Worm (Caenorhabditis elegans): ENCODE data around the gene C54E10.10.

Gene C54E10.10

ce11 chrV:18806409-18806808 lies 3.2 kb upstream of the C54E10.10 start, which contains the start of gene sri-10:
TSS of gene sri-10 (minus strand) at chrV:18806509.
- no peak for TF ChIP-seq Y105C5A.15 (GFP tag; IDR thresholded peaks at IDR 0.05)
- TF ChIP-seq duxl-1 (tag; optimal IDR thresholded peaks at IDR 0.05; ENCODE audit: poor library complexity) = no peak
- no peak for TF ChIP-seq fos-1 (tag; optimal IDR thresholded peaks at IDR 0.05)
- TF ChIP-seq nhr-48 (tag; optimal IDR thresholded peaks at IDR 0.05) = no peak
- no peak for TF ChIP-seq gei-8 (GFP tag; optimal IDR thresholded peaks at IDR 0.05)
- no peak for TF ChIP-seq tra-1 (GFP tag; IDR thresholded peaks at IDR 0.05)
- TF ChIP-seq mdl-1 (tag; optimal IDR thresholded peaks at IDR 0.05) = no peak
- TF ChIP-seq dmd-8 (GFP tag; IDR thresholded peaks at IDR 0.05) = no peak
- no peak for TF ChIP-seq ceh-20 (GFP tag; IDR thresholded peaks at IDR 0.05)
- no peak for TF ChIP-seq lin-29 (GFP tag; IDR thresholded peaks at IDR 0.05)
- no peak for TF ChIP-seq mdt-29 (GFP tag; IDR thresholded peaks at IDR 0.05)
- TF ChIP-seq R02D3.7 (tag; optimal IDR thresholded peaks at IDR 0.05) = no peak
- no peak for TF ChIP-seq pha-4 (GFP tag; IDR thresholded peaks at IDR 0.05)
- TF ChIP-seq pha-4 (tag; optimal IDR thresholded peaks at IDR 0.05) = no peak
- TF ChIP-seq php-3 (GFP tag; IDR thresholded peaks at IDR 0.05) = no peak
- TF ChIP-seq snpc-4 (tag; optimal IDR thresholded peaks at IDR 0.05) = no peak

DNA sequence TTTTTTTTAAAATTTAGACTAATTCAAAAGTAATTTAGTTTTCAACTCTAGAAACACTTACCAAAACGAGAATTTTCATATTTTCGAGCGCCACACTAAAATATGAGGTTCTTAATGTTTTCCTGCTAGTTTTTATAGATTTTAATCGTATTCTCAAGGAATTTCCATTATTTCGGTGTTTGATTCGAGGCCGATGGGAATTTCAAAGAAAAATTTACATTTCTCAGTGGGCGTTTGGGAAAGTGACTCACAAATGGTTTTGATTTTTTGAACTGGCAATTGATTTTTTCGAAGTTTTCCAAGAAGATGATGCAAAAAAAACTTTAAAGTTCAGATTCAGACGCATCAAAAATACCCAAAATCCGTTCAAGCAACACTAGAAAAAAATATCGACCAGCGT lies 1.1 kb downstream of the C54E10.10 start, which contains the start of gene C54E10.11:
TSS of gene C54E10.11 (minus strand) at position 101 of the 400 bp plus-strand sequence.
- TF ChIP-seq madf-9 (GFP tag; conservative IDR thresholded peaks at IDR 0.05) (no peak), spr-1 (tag; optimal IDR thresholded peaks at IDR 0.05) (no peak), lin-1 (GFP tag; IDR thresholded peaks at IDR 0.05) (no peak), zag-1 (tag; optimal IDR thresholded peaks at IDR 0.05) (no peak), aly-2 (tag; optimal IDR thresholded peaks at IDR 0.05) (no peak), gei-8 (GFP tag; optimal IDR thresholded peaks at IDR 0.05) (no peak), mdl-1 (tag; optimal IDR thresholded peaks at IDR 0.05) (no peak), D1046.2 (GFP tag; IDR thresholded peaks at IDR 0.05) (no peak), lir-3 (tag; optimal IDR thresholded peaks at IDR 0.05) (no peak), T20F7.1 (GFP tag; optimal IDR thresholded peaks at IDR 0.05) (no peak), rbr-2 (tag; optimal IDR thresholded peaks at IDR 0.05) (no peak), fos-1 (tag; optimal IDR thresholded peaks at IDR 0.05) (no peak), mxl-2 (GFP tag; conservative IDR thresholded peaks at IDR 0.05) (no peak), nhr-111 (GFP tag; optimal IDR thresholded peaks at IDR 0.05) (no peak)

ce11 chrV:18800811-18801210 lies 2.3 kb downstream of the C54E10.10 start, which contains the start of gene nhr-170:
TSS of gene nhr-170 (minus strand) at chrV:18800826.
- TF ChIP-seq mdt-29 (GFP tag; IDR thresholded peaks at IDR 0.05) (no peak), nhr-237 (tag; optimal IDR thresholded peaks at IDR 0.05) (no peak), zfp-3 (GFP tag; conservative IDR thresholded peaks at IDR 0.05) (no peak), Y105C5A.15 (GFP tag; IDR thresholded peaks at IDR 0.05) (no peak), aha-1 (tag) (peak; percentile 21), hlh-30 (tag; optimal IDR thresholded peaks at IDR 0.05; ENCODE audit: insufficient read depth) (peak; percentile 50), daf-16 (GFP tag; optimal IDR thresholded peaks at IDR 0.05) (no peak), daf-16 (tag; optimal IDR thresholded peaks at IDR 0.05) (peak; percentile 24)

DNA sequence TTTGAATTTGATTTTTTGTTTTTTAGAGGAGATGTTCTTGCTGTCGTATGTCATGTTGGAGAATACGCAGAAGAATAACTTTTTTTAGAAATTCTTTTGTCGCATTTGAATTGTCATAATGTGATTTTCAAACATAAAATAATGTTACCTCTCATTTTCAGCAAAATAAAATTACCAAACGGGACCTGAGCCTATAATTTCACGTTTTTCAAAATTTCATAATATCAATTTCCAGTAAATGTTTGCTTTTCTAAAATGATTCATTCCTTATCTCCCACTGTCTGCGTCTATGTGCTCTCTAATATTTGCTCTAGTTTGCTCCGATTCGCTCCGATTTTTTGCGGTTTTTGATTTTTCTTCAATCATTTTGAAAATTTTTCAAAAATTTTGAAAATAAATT lies 12.5 kb downstream of the C54E10.10 start, which contains the start of gene nhr-231:
TSS of gene nhr-231 (plus strand) at position 301 of the 400 bp plus-strand sequence.
- TF ChIP-seq daf-16 (GFP tag; optimal IDR thresholded peaks at IDR 0.05) (no peak), daf-16 (tag; optimal IDR thresholded peaks at IDR 0.05) (no peak), dmd-8 (GFP tag; IDR thresholded peaks at IDR 0.05) (no peak), nhr-77 (tag; optimal IDR thresholded peaks at IDR 0.05) (no peak), ztf-7 (tag; optimal IDR thresholded peaks at IDR 0.05) (no peak), aha-1 (tag) (peak; percentile 4)

Data from whole organism, L4 larva.